Worm (Caenorhabditis elegans) whole organism, L3 larva: ENCODE results near the gene srx-136.
A peak's percentile ranks its signal among the peaks of the same experiment; 100 is the strongest.

Source experiments
- R02D3.7 ChIP-seq: fragments of 150-350 bp; optimal IDR thresholded peaks from 2 replicates; lab custom pipeline; 2014; ENCODE audit warnings: missing biosample characterization, missing genetic modification characterization
- ZK546.5 ChIP-seq: sonication (generic microtip); optimal IDR thresholded peaks from 2 replicates; lab custom pipeline; 2017; ENCODE audit warnings: missing biosample characterization, missing genetic modification characterization
- aly-2 ChIP-seq: fragments of 150-350 bp; optimal IDR thresholded peaks from 2 replicates; lab custom pipeline; 2014; ENCODE audit warnings: missing biosample characterization, missing genetic modification characterization
- ceh-28 ChIP-seq: fragments of 150-350 bp; optimal IDR thresholded peaks from 2 replicates; lab custom pipeline; 2014; ENCODE audit warnings: missing biosample characterization, missing genetic modification reagents, missing genetic modification characterization
- ceh-82 ChIP-seq: fragments of 150-350 bp; optimal IDR thresholded peaks from 2 replicates; lab custom pipeline; 2014; ENCODE audit warnings: missing biosample characterization, missing genetic modification characterization
- ceh-9 ChIP-seq: sonication (generic microtip); optimal IDR thresholded peaks from 2 replicates; lab custom pipeline; 2018; ENCODE audit warnings: missing biosample characterization, missing genetic modification characterization
- daf-12 ChIP-seq: fragments of 150-350 bp; optimal IDR thresholded peaks from 2 replicates; lab custom pipeline; 2014; ENCODE audit warnings: missing biosample characterization, missing genetic modification reagents, missing genetic modification characterization
- elt-1 ChIP-seq: fragments of 150-350 bp; optimal IDR thresholded peaks from 2 replicates; lab custom pipeline; 2014; ENCODE audit warnings: missing biosample characterization, missing genetic modification characterization
- elt-2 ChIP-seq: sonication (generic microtip); optimal IDR thresholded peaks from 2 replicates; lab custom pipeline; 2016; ENCODE audit warnings: missing genetic modification reagents, mild to moderate bottlenecking, missing genetic modification characterization, missing compliant biosample characterization
- elt-3 ChIP-seq, 3 experiments: fragments of 150-350 bp in 1 of 3; sonication (generic microtip) in 2 of 3; optimal IDR thresholded peaks; 2 replicates in 2 of 3; 4 replicates in 1 of 3; lab custom pipeline; 2014 to 2017; ENCODE audit warnings: missing biosample characterization in 3 of 3, missing genetic modification characterization in 3 of 3
- eor-1 ChIP-seq, 2 experiments: fragments of 150-350 bp; optimal IDR thresholded peaks; 2 replicates each; lab custom pipeline; 2014 to 2018; ENCODE audit warnings: missing biosample characterization in 2 of 2, missing genetic modification characterization in 2 of 2
- fkh-10 ChIP-seq: sonication (generic microtip); optimal IDR thresholded peaks from 2 replicates; lab custom pipeline; 2017; ENCODE audit warnings: missing biosample characterization, missing genetic modification reagents, missing genetic modification characterization
- fkh-2 ChIP-seq: fragments of 150-350 bp; optimal IDR thresholded peaks from 2 replicates; lab custom pipeline; 2014; ENCODE audit warnings: missing biosample characterization, missing genetic modification reagents, missing genetic modification characterization
- fos-1 ChIP-seq: fragments of 150-350 bp; optimal IDR thresholded peaks from 2 replicates; lab custom pipeline; 2014; ENCODE audit warnings: missing biosample characterization, missing genetic modification characterization
- lin-15B ChIP-seq: fragments of 150-350 bp; optimal IDR thresholded peaks from 2 replicates; lab custom pipeline; 2014; ENCODE audit warnings: missing biosample characterization, missing genetic modification characterization
- lin-39 ChIP-seq: fragments of 150-350 bp; optimal IDR thresholded peaks from 2 replicates; lab custom pipeline; 2018; ENCODE audit warnings: missing biosample characterization, missing genetic modification reagents, missing genetic modification characterization
- mdl-1 ChIP-seq: fragments of 150-350 bp; optimal IDR thresholded peaks from 2 replicates; lab custom pipeline; 2014; ENCODE audit warnings: missing biosample characterization, missing genetic modification characterization
- nfya-1 ChIP-seq: sonication (generic microtip); optimal IDR thresholded peaks from 2 replicates; lab custom pipeline; 2017; ENCODE audit warnings: missing genetic modification characterization, mild to moderate bottlenecking, missing compliant biosample characterization, antibody characterized with exemption, moderate library complexity; ENCODE audit not compliant: insufficient read depth
- nhr-11 ChIP-seq: fragments of 150-350 bp; optimal IDR thresholded peaks from 2 replicates; lab custom pipeline; 2014; ENCODE audit warnings: missing biosample characterization, missing genetic modification characterization
- nhr-12 ChIP-seq: fragments of 150-350 bp; optimal IDR thresholded peaks from 2 replicates; lab custom pipeline; 2014; ENCODE audit warnings: missing biosample characterization, missing genetic modification characterization
- nhr-23 ChIP-seq: fragments of 150-350 bp; optimal IDR thresholded peaks from 2 replicates; lab custom pipeline; 2014; ENCODE audit warnings: missing biosample characterization, missing genetic modification reagents, missing genetic modification characterization
- nhr-237 ChIP-seq: fragments of 150-350 bp; optimal IDR thresholded peaks from 2 replicates; lab custom pipeline; 2014; ENCODE audit warnings: missing biosample characterization, missing genetic modification characterization
- nhr-43 ChIP-seq: sonication (generic microtip); optimal IDR thresholded peaks from 2 replicates; lab custom pipeline; 2016; ENCODE audit warnings: mild to moderate bottlenecking, missing genetic modification characterization, missing compliant biosample characterization; ENCODE audit not compliant: poor library complexity, severe bottlenecking
- nhr-67 ChIP-seq: fragments of 150-350 bp; optimal IDR thresholded peaks from 2 replicates; lab custom pipeline; 2014; ENCODE audit warnings: missing biosample characterization, missing genetic modification characterization
- nhr-76 ChIP-seq: fragments of 150-350 bp; sonication (generic microtip); optimal IDR thresholded peaks from 5 replicates; lab custom pipeline; 2014; ENCODE audit warnings: missing biosample characterization, missing genetic modification characterization
- nhr-77 ChIP-seq: fragments of 150-350 bp; optimal IDR thresholded peaks from 2 replicates; lab custom pipeline; 2014; ENCODE audit warnings: missing biosample characterization, missing genetic modification characterization
- pha-4 ChIP-seq: fragments of 150-350 bp; optimal IDR thresholded peaks from 2 replicates; lab custom pipeline; 2014; ENCODE audit warnings: missing biosample characterization, missing genetic modification reagents, missing genetic modification characterization
- pqm-1 ChIP-seq: fragments of 150-350 bp; optimal IDR thresholded peaks from 2 replicates; lab custom pipeline; 2017; ENCODE audit warnings: missing biosample characterization, missing genetic modification characterization, inconsistent platforms
- skn-1 ChIP-seq: fragments of 150-350 bp; optimal IDR thresholded peaks from 2 replicates; lab custom pipeline; 2014; ENCODE audit warnings: missing biosample characterization, missing genetic modification characterization
- snpc-4 ChIP-seq: fragments of 150-350 bp; optimal IDR thresholded peaks from 2 replicates; lab custom pipeline; 2014; ENCODE audit warnings: missing biosample characterization, missing genetic modification characterization
- tbx-2 ChIP-seq: sonication (generic microtip); optimal IDR thresholded peaks from 2 replicates; lab custom pipeline; 2016; ENCODE audit warnings: mild to moderate bottlenecking, missing genetic modification characterization, missing compliant biosample characterization
- unc-39 ChIP-seq: sonication (generic microtip); optimal IDR thresholded peaks from 4 replicates; lab custom pipeline; 2017; ENCODE audit warnings: missing biosample characterization, missing genetic modification characterization
- unc-62 ChIP-seq: fragments of 150-350 bp; sonication (generic microtip); optimal IDR thresholded peaks from 4 replicates; lab custom pipeline; 2014; ENCODE audit warnings: missing biosample characterization, missing genetic modification reagents, missing genetic modification characterization

Gene srx-136

ce11 chrV:13850170-13850569 lies 7.1 kb upstream of the srx-136 start, which contains the start of gene hpx-2:
Gene hpx-2, plus strand, starts transcription at chrV:13850470.
- TF ChIP-seq lin-15B (no peak), unc-39 (tag; lab: Kevin White, UChicago) (no peak), mdl-1 (tag; lab: Kevin White, UChicago) (no peak), ZK546.5 (no peak), fkh-10 (GFP tag; lab: Kevin White, UChicago) (no peak)
- TF ChIP-seq, all 47 proteins: peak for 0

ce11 chrV:13854306-13854705 lies 2.9 kb upstream of the srx-136 start, which contains the start of gene ttr-21:
Gene ttr-21, minus strand, starts transcription at chrV:13854405.
- TF ChIP-seq nhr-23 (tag; lab: Kevin White, UChicago) (no peak), pha-4 (tag; lab: Kevin White, UChicago) (peak; percentile 91), nhr-237 (tag; lab: Kevin White, UChicago) (no peak), nhr-43 (tag; lab: Kevin White, UChicago) (no peak), pqm-1 (tag; lab: Kevin White, UChicago) (no peak)

- TF ChIP-seq eor-1 (tag; optimal IDR thresholded peaks at IDR 0.05; lab: Kevin White, UChicago) (no peak), ceh-28 (no peak), lin-15B (no peak), ZK546.5 (no peak), elt-2 (no peak), nhr-12 (tag; lab: Kevin White, UChicago) (no peak), nhr-237 (tag; lab: Kevin White, UChicago) (no peak), tbx-2 (tag; lab: Kevin White, UChicago) (no peak), fkh-10 (GFP tag; lab: Kevin White, UChicago) (no peak), nhr-76 (tag; lab: Kevin White, UChicago) (no peak)
- TF ChIP-seq, all 47 proteins: peak for 0
These were observed 856 bp upstream of the srx-136 start, which contains the start of gene srx-134 for ce11 chrV:13856376-13856775. Gene srx-134, minus strand, starts transcription at chrV:13856476.

- TF ChIP-seq fkh-10 (GFP tag; lab: Kevin White, UChicago) = no peak
- TF ChIP-seq lin-39 (tag; lab: Kevin White, UChicago) = no peak
- TF ChIP-seq pha-4 (tag; lab: Kevin White, UChicago) = no peak
- TF ChIP-seq nhr-67 (tag; lab: Kevin White, UChicago) = no peak
- no peak for TF ChIP-seq nhr-43 (tag; lab: Kevin White, UChicago)
- TF ChIP-seq fos-1 (tag; lab: Kevin White, UChicago) = no peak
- TF ChIP-seq skn-1 = no peak
- TF ChIP-seq daf-12 (tag; lab: Kevin White, UChicago) = no peak
- TF ChIP-seq fkh-2 = no peak
- no peak for TF ChIP-seq mdl-1 (tag; lab: Kevin White, UChicago)
- TF ChIP-seq nhr-12 (tag; lab: Kevin White, UChicago) = no peak
- no peak for TF ChIP-seq ceh-9 (tag; lab: Kevin White, UChicago)
- no peak for TF ChIP-seq unc-62 (GFP tag; lab: Kevin White, UChicago)
- TF ChIP-seq tbx-2 (tag; lab: Kevin White, UChicago) = no peak
- no peak for TF ChIP-seq aly-2 (tag; lab: Kevin White, UChicago)
- no peak for TF ChIP-seq elt-3 (tag; optimal IDR thresholded peaks at IDR 0.05; lab: Kevin White, UChicago)
- TF ChIP-seq nhr-11 = no peak
- TF ChIP-seq elt-1 (tag; lab: Kevin White, UChicago) = no peak
These were observed 1.7 kb downstream of the srx-136 start, which contains the start of gene srx-135 for ce11 chrV:13858906-13859305. Gene srx-135, plus strand, starts transcription at chrV:13859206.

ce11 chrV:13862505-13862904 lies 5.3 kb downstream of the srx-136 start, which contains the start of gene srx-137:
Gene srx-137, plus strand, starts transcription at chrV:13862805.
- TF ChIP-seq mdl-1 (tag; lab: Kevin White, UChicago) = no peak
- TF ChIP-seq elt-2 = no peak
- no peak for TF ChIP-seq fkh-10 (GFP tag; lab: Kevin White, UChicago)
- TF ChIP-seq lin-39 (tag; lab: Kevin White, UChicago) = no peak
- no peak for TF ChIP-seq nhr-77
- TF ChIP-seq elt-1 (tag; lab: Kevin White, UChicago) = no peak
- TF ChIP-seq daf-12 (tag; lab: Kevin White, UChicago) = no peak
- no peak for TF ChIP-seq nfya-1
- TF ChIP-seq ceh-82 (tag; lab: Kevin White, UChicago) = no peak
- TF ChIP-seq R02D3.7 (tag; lab: Kevin White, UChicago) = no peak
- no peak for TF ChIP-seq snpc-4
- TF ChIP-seq unc-62 (GFP tag; lab: Kevin White, UChicago) = no peak
- no peak for TF ChIP-seq elt-3 (tag; optimal IDR thresholded peaks at IDR 0.05; lab: Kevin White, UChicago)
